Worm (Caenorhabditis elegans): ENCODE data around the gene K01A12.2.

The K01A12.2 gene

DNA sequence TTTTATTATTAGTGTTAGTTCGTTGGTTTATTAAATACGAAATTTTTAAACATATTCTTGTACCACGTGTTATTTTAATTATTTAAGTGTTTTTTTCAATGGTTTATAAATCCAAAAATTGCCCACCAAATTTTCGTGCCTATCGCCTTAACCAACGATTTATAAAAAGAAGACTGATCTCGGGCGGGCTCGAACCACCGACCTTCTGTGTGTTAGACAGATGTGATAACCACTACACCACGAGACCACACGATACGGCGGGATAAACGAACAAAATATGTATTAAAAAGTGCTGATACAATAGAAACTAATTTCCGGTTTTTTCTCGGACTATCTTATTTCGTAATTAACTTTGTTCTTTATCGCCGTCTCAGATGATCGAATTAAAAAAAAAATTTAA is 37.4 kb downstream of the K01A12.2 start:
- TF ChIP-seq nhr-43 (tag; optimal IDR thresholded peaks at IDR 0.05; ENCODE audit: poor library complexity, severe bottlenecking): peak; percentile 9
- TF ChIP-seq pqm-1 (tag; optimal IDR thresholded peaks at IDR 0.05): no peak
- TF ChIP-seq fkh-10 (GFP tag; optimal IDR thresholded peaks at IDR 0.05): no peak
- TF ChIP-seq unc-39 (tag; optimal IDR thresholded peaks at IDR 0.05): no peak
- TF ChIP-seq elt-2 (tag; optimal IDR thresholded peaks at IDR 0.05): peak; percentile 17
- no peak for TF ChIP-seq ceh-9 (tag; optimal IDR thresholded peaks at IDR 0.05)
- TF ChIP-seq nhr-23 (tag; optimal IDR thresholded peaks at IDR 0.05): peak; percentile 10
- peak; percentile 9 for TF ChIP-seq nfya-1 (tag; optimal IDR thresholded peaks at IDR 0.05; ENCODE audit: insufficient read depth)

DNA sequence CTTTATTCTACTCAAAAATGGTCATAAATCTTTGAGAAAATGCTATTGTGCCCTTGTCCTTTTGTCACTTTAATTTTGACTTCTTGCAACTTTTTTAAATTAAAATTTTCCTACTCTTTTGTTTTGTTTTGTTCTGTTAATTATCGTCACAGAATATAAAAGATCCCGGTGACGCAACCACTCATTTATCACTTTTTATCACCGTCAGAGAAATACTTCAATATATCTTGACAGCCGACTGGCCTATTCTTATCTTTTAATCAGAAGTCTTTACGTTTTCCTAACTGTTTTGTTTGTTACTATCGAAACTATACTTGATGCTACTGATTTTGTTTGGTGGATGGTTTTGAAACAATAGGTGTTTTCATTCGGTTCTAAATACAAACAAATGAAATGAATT is 42.9 kb downstream of the K01A12.2 start:
- TF ChIP-seq aly-2 (tag; optimal IDR thresholded peaks at IDR 0.05) (no peak), fkh-10 (GFP tag; optimal IDR thresholded peaks at IDR 0.05) (no peak), daf-12 (tag; optimal IDR thresholded peaks at IDR 0.05) (no peak), mdl-1 (tag; optimal IDR thresholded peaks at IDR 0.05) (no peak), fos-1 (tag; optimal IDR thresholded peaks at IDR 0.05) (no peak), lin-39 (tag; optimal IDR thresholded peaks at IDR 0.05) (no peak), ztf-11 (tag; optimal IDR thresholded peaks at IDR 0.05) (no peak), egl-27 (tag; optimal IDR thresholded peaks at IDR 0.05) (no peak), nhr-11 (tag; optimal IDR thresholded peaks at IDR 0.05) (no peak), nhr-43 (tag; optimal IDR thresholded peaks at IDR 0.05; ENCODE audit: poor library complexity, severe bottlenecking) (no peak), pqm-1 (tag; optimal IDR thresholded peaks at IDR 0.05) (no peak), zag-1 (tag; optimal IDR thresholded peaks at IDR 0.05) (no peak), nhr-77 (tag; optimal IDR thresholded peaks at IDR 0.05) (no peak), elt-3 (tag; optimal IDR thresholded peaks at IDR 0.05) (no peak), ztf-4 (tag; optimal IDR thresholded peaks at IDR 0.05) (no peak), eor-1 (tag; optimal IDR thresholded peaks at IDR 0.05) (no peak)

DNA sequence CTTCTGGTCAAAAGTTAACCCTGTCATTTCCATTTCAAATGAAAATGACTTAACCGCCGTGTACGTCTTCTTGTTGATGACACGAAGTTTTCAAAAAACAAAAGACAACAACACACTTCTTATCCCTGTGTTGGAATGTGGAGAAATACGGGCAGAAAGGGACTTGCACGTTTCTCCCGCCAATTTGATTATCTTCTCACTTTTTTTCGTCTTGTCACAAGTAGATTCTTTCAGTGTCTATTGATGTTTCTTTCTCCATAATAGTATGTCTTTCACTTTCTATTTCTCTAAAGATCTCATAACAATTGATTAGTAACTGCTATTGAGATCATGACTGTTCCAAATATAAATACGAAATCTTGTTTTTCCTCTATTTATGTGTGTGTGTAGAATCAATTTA is 46.4 kb downstream of the K01A12.2 start:
- TF ChIP-seq eor-1 (tag; optimal IDR thresholded peaks at IDR 0.05) (no peak), nhr-12 (tag; optimal IDR thresholded peaks at IDR 0.05) (no peak), fkh-10 (GFP tag; optimal IDR thresholded peaks at IDR 0.05) (peak; percentile 10)

DNA sequence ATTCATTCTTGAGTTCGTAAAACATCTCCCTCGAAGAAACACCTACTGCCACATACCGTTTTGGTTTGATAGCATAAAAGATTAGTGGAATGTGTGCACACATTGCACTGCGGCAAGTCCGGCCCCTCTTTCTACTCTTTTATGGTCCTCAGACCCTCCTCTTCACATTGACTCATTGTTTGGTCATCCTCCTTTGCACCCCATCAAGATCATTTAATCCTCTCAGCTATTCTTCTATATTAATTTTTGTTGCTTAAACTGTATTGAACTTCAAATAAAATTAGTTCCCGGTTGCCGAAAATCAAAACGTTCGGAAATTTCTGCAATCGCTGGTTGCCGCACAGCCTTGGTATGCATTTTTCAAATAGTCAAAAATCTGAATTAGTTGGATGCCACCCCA is 47.2 kb downstream of the K01A12.2 start, which contains the start of gene rig-1:
Gene rig-1, plus strand, starts transcription at position 301 of the 400 bp plus-strand sequence.
- TF ChIP-seq lin-15B (tag; optimal IDR thresholded peaks at IDR 0.05) (no peak), fos-1 (tag; optimal IDR thresholded peaks at IDR 0.05) (no peak), nhr-25 (tag; optimal IDR thresholded peaks at IDR 0.05) (no peak), zag-1 (tag; optimal IDR thresholded peaks at IDR 0.05) (no peak), sea-2 (GFP tag; optimal IDR thresholded peaks at IDR 0.05) (no peak)

DNA sequence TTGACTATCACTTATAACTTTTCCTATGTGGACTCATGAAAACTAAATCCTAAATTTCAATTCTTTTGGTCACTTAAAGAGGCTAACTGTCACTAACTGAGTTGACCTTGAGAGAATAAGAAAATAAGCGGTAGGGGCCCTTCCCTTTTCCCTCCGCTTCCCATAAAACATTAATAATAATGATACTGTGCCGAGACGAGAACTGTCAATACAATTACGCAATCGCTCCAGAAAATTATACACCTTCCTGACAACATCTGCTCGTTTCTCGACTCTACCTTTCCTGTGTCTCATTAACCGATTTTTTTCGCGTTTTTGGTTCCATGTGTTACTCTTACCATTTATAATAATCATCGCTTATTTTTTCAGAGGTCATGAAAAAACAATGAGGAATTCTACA is 47.8 kb downstream of the K01A12.2 start:
- TF ChIP-seq snpc-4 (tag; optimal IDR thresholded peaks at IDR 0.05): no peak
- no peak for TF ChIP-seq daf-12 (tag; optimal IDR thresholded peaks at IDR 0.05)
- no peak for TF ChIP-seq nhr-67 (tag; optimal IDR thresholded peaks at IDR 0.05)
- TF ChIP-seq elt-1 (tag; optimal IDR thresholded peaks at IDR 0.05): no peak
- no peak for TF ChIP-seq nhr-11 (tag; optimal IDR thresholded peaks at IDR 0.05)
- no peak for TF ChIP-seq tbx-2 (tag; optimal IDR thresholded peaks at IDR 0.05)
- no peak for TF ChIP-seq fkh-10 (GFP tag; optimal IDR thresholded peaks at IDR 0.05)
- no peak for TF ChIP-seq egl-5 (tag; optimal IDR thresholded peaks at IDR 0.05)
- TF ChIP-seq nhr-23 (tag; optimal IDR thresholded peaks at IDR 0.05): no peak
- TF ChIP-seq ztf-4 (tag; optimal IDR thresholded peaks at IDR 0.05): no peak
- no peak for TF ChIP-seq ama-1 (optimal IDR thresholded peaks at IDR 0.05)
- no peak for TF ChIP-seq nhr-43 (tag; optimal IDR thresholded peaks at IDR 0.05; ENCODE audit: poor library complexity, severe bottlenecking)
- TF ChIP-seq unc-39 (tag; optimal IDR thresholded peaks at IDR 0.05): no peak

DNA sequence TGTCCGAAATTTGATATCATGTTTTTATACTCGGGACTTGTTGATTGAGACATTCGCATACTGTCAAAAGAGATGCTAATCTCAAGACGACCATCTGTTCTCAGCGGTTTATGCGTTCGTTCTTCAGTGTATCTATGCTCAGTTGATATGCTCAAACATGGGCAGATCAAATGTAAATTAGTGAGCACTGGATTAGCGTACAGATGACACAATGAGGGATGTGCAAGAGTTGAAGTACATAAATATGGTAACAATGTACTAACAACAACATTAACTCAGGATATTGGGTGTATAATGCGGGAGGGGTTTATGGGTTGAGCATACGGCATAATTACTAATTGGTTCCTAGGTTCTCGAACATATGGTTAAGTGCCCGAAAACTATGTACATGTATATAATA is 49.3 kb downstream of the K01A12.2 start:
- no peak for TF ChIP-seq lin-15B (tag; optimal IDR thresholded peaks at IDR 0.05)
- no peak for TF ChIP-seq tbx-2 (tag; optimal IDR thresholded peaks at IDR 0.05)
- TF ChIP-seq lin-39 (tag; optimal IDR thresholded peaks at IDR 0.05): no peak
- TF ChIP-seq ceh-9 (tag; optimal IDR thresholded peaks at IDR 0.05): no peak
- TF ChIP-seq snpc-4 (tag; optimal IDR thresholded peaks at IDR 0.05): no peak
- no peak for TF ChIP-seq nhr-77 (tag; optimal IDR thresholded peaks at IDR 0.05)
- TF ChIP-seq daf-12 (tag; optimal IDR thresholded peaks at IDR 0.05): no peak

All from whole organism, L3 larva.